Worm (Caenorhabditis elegans) whole organism, mixed stage, embryonic: ENCODE data around the gene hpo-9.

Source experiments
- ces-1 ChIP-seq: fragments of 150-350 bp; optimal IDR thresholded peaks from 2 replicates; lab custom pipeline; 2014; ENCODE audit warnings: missing biosample characterization, missing genetic modification reagents, missing genetic modification characterization
- lin-32 ChIP-seq: fragments of 200-800 bp; sonication (Bioruptor generic); optimal IDR thresholded peaks from 2 replicates; lab custom pipeline; 2018; ENCODE audit warnings: mild to moderate bottlenecking, missing genetic modification characterization, missing compliant biosample characterization
- lsy-2 ChIP-seq: fragments of 150-350 bp; optimal IDR thresholded peaks from 2 replicates; lab custom pipeline; 2014; ENCODE audit warnings: missing biosample characterization, missing genetic modification characterization
- mep-1 ChIP-seq: fragments of 150-350 bp; optimal IDR thresholded peaks from 2 replicates; lab custom pipeline; 2017; ENCODE audit warnings: missing biosample characterization, missing genetic modification reagents, missing genetic modification characterization, inconsistent platforms
- mls-2 ChIP-seq: sonication (generic microtip); optimal IDR thresholded peaks from 2 replicates; lab custom pipeline; 2016; ENCODE audit warnings: mild to moderate bottlenecking, missing genetic modification characterization, moderate library complexity, missing compliant biosample characterization
- nhr-237 ChIP-seq: fragments of 150-350 bp; optimal IDR thresholded peaks from 2 replicates; lab custom pipeline; 2014; ENCODE audit warnings: missing biosample characterization, missing genetic modification characterization
- pha-4 ChIP-seq: fragments of 150-350 bp; optimal IDR thresholded peaks from 2 replicates; lab custom pipeline; 2018; ENCODE audit warnings: missing biosample characterization, missing genetic modification reagents, missing genetic modification characterization
- snpc-4 ChIP-seq: fragments of 150-350 bp; optimal IDR thresholded peaks from 2 replicates; lab custom pipeline; 2014; ENCODE audit warnings: missing biosample characterization, missing genetic modification characterization
- unc-62 ChIP-seq: fragments of 150-350 bp; optimal IDR thresholded peaks from 2 replicates; lab custom pipeline; 2014; ENCODE audit warnings: missing biosample characterization, missing genetic modification reagents, missing genetic modification characterization
- ztf-11 ChIP-seq: fragments of 150-350 bp; optimal IDR thresholded peaks from 2 replicates; lab custom pipeline; 2014; ENCODE audit warnings: missing biosample characterization, missing genetic modification characterization

- TF ChIP-seq pha-4 (tag; lab: Kevin White, UChicago) = no peak
- TF ChIP-seq ces-1 (GFP tag; lab: Kevin White, UChicago) = no peak
- no peak for TF ChIP-seq unc-62 (GFP tag; lab: Kevin White, UChicago)
- no peak for TF ChIP-seq snpc-4
- no peak for TF ChIP-seq mep-1 (tag; lab: Kevin White, UChicago)
- TF ChIP-seq lin-32 = no peak
- no peak for TF ChIP-seq nhr-237 (tag; lab: Kevin White, UChicago)
- TF ChIP-seq mls-2 = no peak
- no peak for TF ChIP-seq ztf-11 (tag; lab: Kevin White, UChicago)
- TF ChIP-seq lsy-2 (tag; lab: Kevin White, UChicago) = no peak
Measured at ce11 chrV:7236694-7237093, 236 bp downstream of the hpo-9 start.
